Worm (Caenorhabditis elegans) whole organism, L1 larva: ENCODE results near the gene metl-5.

Experiments used
- F16B12.6 ChIP-seq: fragments of 150-350 bp; optimal IDR thresholded peaks from 2 replicates; lab custom pipeline; 2014; ENCODE audit warnings: missing biosample characterization, missing genetic modification characterization
- ceh-8 ChIP-seq: fragments of 200-800 bp; sonication (Bioruptor generic); optimal IDR thresholded peaks from 2 replicates; lab custom pipeline; 2018; ENCODE audit warnings: mild to moderate bottlenecking, missing genetic modification characterization, moderate library complexity, missing compliant biosample characterization
- efl-3 ChIP-seq: fragments of 200-800 bp; sonication (Bioruptor generic); optimal IDR thresholded peaks from 2 replicates; lab custom pipeline; 2018; ENCODE audit warnings: mild to moderate bottlenecking, missing genetic modification characterization, missing compliant biosample characterization
- egl-27 ChIP-seq, 2 experiments: fragments of 150-350 bp in 1 of 2; sonication (generic microtip); optimal IDR thresholded peaks; 3 replicates each; lab custom pipeline; 2017 to 2018; ENCODE audit warnings: missing biosample characterization in 2 of 2, missing genetic modification characterization in 2 of 2, missing genetic modification reagents in 2 of 2
- nhr-11 ChIP-seq: fragments of 150-350 bp; optimal IDR thresholded peaks from 2 replicates; lab custom pipeline; 2014; ENCODE audit warnings: missing biosample characterization, missing genetic modification characterization
- nhr-76 ChIP-seq: sonication (generic microtip); optimal IDR thresholded peaks from 2 replicates; lab custom pipeline; 2017; ENCODE audit warnings: missing biosample characterization, missing genetic modification characterization
- rnt-1 ChIP-seq: sonication (generic microtip); optimal IDR thresholded peaks from 2 replicates; lab custom pipeline; 2016; ENCODE audit warnings: mild to moderate bottlenecking, missing genetic modification characterization, moderate library complexity, missing compliant biosample characterization
- sup-37 ChIP-seq: fragments of 200-800 bp; sonication (Bioruptor generic); optimal IDR thresholded peaks from 2 replicates; lab custom pipeline; 2018; ENCODE audit warnings: mild to moderate bottlenecking, missing genetic modification characterization, missing compliant biosample characterization
- tbx-2 ChIP-seq: sonication (generic microtip); optimal IDR thresholded peaks from 2 replicates; lab custom pipeline; 2016; ENCODE audit warnings: missing genetic modification characterization, missing compliant biosample characterization
- unc-62 ChIP-seq: fragments of 150-350 bp; optimal IDR thresholded peaks from 2 replicates; lab custom pipeline; 2014; ENCODE audit warnings: missing biosample characterization, missing genetic modification reagents, missing genetic modification characterization

DNA sequence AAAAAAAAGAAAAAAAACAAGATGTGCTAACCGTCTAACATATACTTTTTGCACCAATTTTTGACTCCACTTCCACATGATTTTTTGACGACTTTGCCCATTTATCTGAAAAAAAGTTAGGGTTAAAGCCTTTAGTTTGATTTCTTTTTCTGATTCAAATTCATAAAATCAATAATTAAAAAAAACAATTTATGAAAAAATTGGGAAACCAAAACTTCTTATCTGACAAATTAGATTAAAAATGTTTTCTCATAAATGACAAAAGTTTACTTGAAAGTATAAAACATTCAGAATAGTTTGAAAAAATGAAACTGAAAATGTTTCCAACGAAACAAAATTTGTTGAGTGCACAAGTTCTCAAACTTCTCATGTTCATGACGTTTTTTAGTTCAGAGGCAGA lies 17.0 kb downstream of the metl-5 start, which contains the start of gene F26A1.7:
- no peak for TF ChIP-seq rnt-1
- no peak for TF ChIP-seq sup-37 (GFP tag; lab: Kevin White, UChicago)
- TF ChIP-seq efl-3 (GFP tag; lab: Kevin White, UChicago): no peak
- TF ChIP-seq nhr-76 (tag; lab: Kevin White, UChicago): no peak
- TF ChIP-seq unc-62 (GFP tag; lab: Kevin White, UChicago): no peak
- TF ChIP-seq nhr-11 (tag; lab: Kevin White, UChicago): no peak
- no peak for TF ChIP-seq tbx-2 (tag; lab: Kevin White, UChicago)
- no peak for TF ChIP-seq ceh-8
- TF ChIP-seq egl-27 (tag; optimal IDR thresholded peaks at IDR 0.05; lab: Kevin White, UChicago): no peak
- no peak for TF ChIP-seq F16B12.6 (tag; lab: Kevin White, UChicago)
